Worm (Caenorhabditis elegans): ENCODE data around the gene irld-18.

irld-18 gene

DNA sequence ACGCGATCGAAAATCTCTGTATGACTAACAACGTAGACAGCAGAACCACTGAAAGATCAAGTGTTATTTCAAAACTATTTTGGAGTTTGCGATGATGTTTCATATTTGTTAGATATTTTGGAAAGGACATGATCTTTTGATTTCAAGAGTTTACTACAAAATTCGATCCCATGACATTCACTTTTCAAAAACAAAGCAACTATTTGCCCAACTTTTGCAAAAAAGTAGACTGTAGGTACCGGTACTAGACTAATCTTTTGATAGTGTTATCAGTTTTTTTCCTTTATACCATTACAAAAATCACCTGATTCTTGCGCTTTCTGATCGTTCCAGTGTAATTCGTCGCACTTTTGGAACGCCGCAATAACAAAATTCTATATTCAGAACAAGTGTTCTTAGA, 39.2 kb upstream of the irld-18 start:
- TF ChIP-seq nhr-28 (tag; optimal IDR thresholded peaks at IDR 0.05) = no peak
- TF ChIP-seq pha-4 (tag; optimal IDR thresholded peaks at IDR 0.05) = peak; percentile 2
- peak; percentile 41 for TF ChIP-seq elt-2 (tag; optimal IDR thresholded peaks at IDR 0.05)

DNA sequence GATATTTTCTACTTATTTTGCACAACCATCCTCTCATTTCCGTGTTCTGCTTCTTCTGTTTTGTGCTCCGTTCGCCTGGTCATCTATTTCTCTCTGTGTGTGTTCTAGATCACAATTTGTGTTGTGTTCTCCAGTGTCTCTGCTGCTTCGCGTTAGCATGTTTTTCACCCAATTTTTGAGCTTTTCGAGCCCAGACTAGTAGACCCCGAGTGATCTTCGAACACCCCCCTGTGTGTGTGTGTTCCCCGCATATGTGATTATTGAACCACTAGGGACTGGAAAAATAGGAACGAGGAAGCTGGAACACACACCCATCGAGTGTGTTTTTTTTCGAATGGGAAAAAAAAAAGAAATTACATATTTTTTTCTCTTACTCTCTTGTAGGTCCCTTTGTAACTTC, 37.7 kb upstream of the irld-18 start:
- no peak for TF ChIP-seq jun-1 (tag; optimal IDR thresholded peaks at IDR 0.05)
- TF ChIP-seq nhr-76 (tag; optimal IDR thresholded peaks at IDR 0.05) = no peak
- TF ChIP-seq nhr-237 (tag; optimal IDR thresholded peaks at IDR 0.05) = no peak
- TF ChIP-seq ama-1 (optimal IDR thresholded peaks at IDR 0.05) = peak; percentile 8
- no peak for TF ChIP-seq fos-1 (tag; optimal IDR thresholded peaks at IDR 0.05)

ce11 chrIV:14617985-14618384, 37.1 kb upstream of the irld-18 start:
- no peak for TF ChIP-seq lsy-12 (tag; optimal IDR thresholded peaks at IDR 0.05)

- TF ChIP-seq elt-2 (tag; optimal IDR thresholded peaks at IDR 0.05) (peak; percentile 31), ceh-9 (tag; optimal IDR thresholded peaks at IDR 0.05) (no peak), nhr-76 (tag; optimal IDR thresholded peaks at IDR 0.05) (no peak), ceh-82 (tag; optimal IDR thresholded peaks at IDR 0.05) (no peak), nhr-28 (tag; optimal IDR thresholded peaks at IDR 0.05) (no peak), nhr-77 (tag; optimal IDR thresholded peaks at IDR 0.05) (no peak), nhr-25 (tag; optimal IDR thresholded peaks at IDR 0.05) (no peak), lin-39 (tag; optimal IDR thresholded peaks at IDR 0.05) (no peak), pha-4 (tag; optimal IDR thresholded peaks at IDR 0.05) (peak; percentile 59), zag-1 (tag; optimal IDR thresholded peaks at IDR 0.05) (no peak), pqm-1 (tag; optimal IDR thresholded peaks at IDR 0.05) (no peak), ztf-11 (tag; optimal IDR thresholded peaks at IDR 0.05) (no peak), ama-1 (optimal IDR thresholded peaks at IDR 0.05) (peak; percentile 23), tbx-2 (tag; optimal IDR thresholded peaks at IDR 0.05) (no peak), hmg-11 (tag; optimal IDR thresholded peaks at IDR 0.05) (no peak)
These were observed 36.7 kb upstream of the irld-18 start for ce11 chrIV:14617498-14617897.

DNA sequence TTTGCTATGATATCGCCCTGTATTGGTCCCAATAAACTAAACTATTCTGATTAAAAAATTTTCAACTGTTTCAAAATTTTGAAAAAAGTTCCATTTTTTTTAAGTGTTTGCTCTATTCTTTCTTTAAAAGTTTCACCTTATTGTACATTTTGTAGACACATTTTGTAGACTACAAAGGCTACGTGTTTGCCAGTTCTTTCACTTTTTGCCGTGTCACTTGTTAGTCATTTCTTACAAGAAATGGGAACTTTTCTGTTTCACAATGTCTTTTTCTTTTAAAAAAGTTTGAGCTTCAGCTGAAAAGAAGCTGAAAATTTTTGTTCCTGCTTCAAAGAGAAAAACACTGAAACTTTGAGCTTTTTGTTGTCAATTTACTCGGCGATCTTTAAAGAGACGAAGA, 36.2 kb upstream of the irld-18 start:
- TF ChIP-seq nhr-76 (tag; optimal IDR thresholded peaks at IDR 0.05) (no peak), nhr-237 (tag; optimal IDR thresholded peaks at IDR 0.05) (no peak), egl-5 (tag; optimal IDR thresholded peaks at IDR 0.05) (no peak), ceh-16 (tag; optimal IDR thresholded peaks at IDR 0.05) (no peak), ztf-11 (tag; optimal IDR thresholded peaks at IDR 0.05) (no peak), unc-39 (tag; optimal IDR thresholded peaks at IDR 0.05) (no peak), nhr-11 (tag; optimal IDR thresholded peaks at IDR 0.05) (no peak), mdl-1 (tag; optimal IDR thresholded peaks at IDR 0.05) (no peak), elt-1 (tag; optimal IDR thresholded peaks at IDR 0.05) (no peak), nhr-28 (tag; optimal IDR thresholded peaks at IDR 0.05) (no peak), ama-1 (optimal IDR thresholded peaks at IDR 0.05) (no peak), zag-1 (tag; optimal IDR thresholded peaks at IDR 0.05) (no peak), nhr-67 (tag; optimal IDR thresholded peaks at IDR 0.05) (no peak), fkh-2 (tag; optimal IDR thresholded peaks at IDR 0.05) (no peak), ceh-82 (tag; optimal IDR thresholded peaks at IDR 0.05) (no peak), lsy-12 (tag; optimal IDR thresholded peaks at IDR 0.05) (no peak), nfya-1 (tag; optimal IDR thresholded peaks at IDR 0.05; ENCODE audit: insufficient read depth) (no peak), nhr-43 (tag; optimal IDR thresholded peaks at IDR 0.05; ENCODE audit: poor library complexity, severe bottlenecking) (no peak), pqm-1 (tag; optimal IDR thresholded peaks at IDR 0.05) (no peak), nhr-23 (tag; optimal IDR thresholded peaks at IDR 0.05) (no peak)

DNA sequence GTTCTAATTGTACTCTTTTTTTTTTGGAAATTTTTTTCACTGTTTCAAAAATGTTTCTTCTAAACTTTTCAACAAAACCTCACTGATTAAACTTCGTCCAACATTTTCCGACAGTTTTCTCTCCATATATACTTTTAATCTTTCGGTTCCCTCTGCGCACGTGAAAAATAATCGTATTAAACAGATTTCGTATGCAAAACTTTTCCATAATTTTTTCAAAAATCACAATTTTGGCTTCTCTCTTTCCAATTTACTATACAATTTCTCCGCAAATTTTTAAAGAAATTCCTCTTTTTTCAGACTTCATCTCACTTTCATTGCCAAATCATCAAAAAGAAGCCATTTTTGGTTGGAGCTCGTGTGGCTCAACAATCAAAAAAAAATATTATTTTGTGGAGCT, 35.5 kb upstream of the irld-18 start, which contains the start of gene dmd-6:
Gene dmd-6, plus strand, starts transcription at position 301 of the 400 bp plus-strand sequence.
- TF ChIP-seq daf-12 (tag; optimal IDR thresholded peaks at IDR 0.05) = no peak

- TF ChIP-seq fkh-2 (tag; optimal IDR thresholded peaks at IDR 0.05) (no peak), nhr-77 (tag; optimal IDR thresholded peaks at IDR 0.05) (no peak), nfya-1 (tag; optimal IDR thresholded peaks at IDR 0.05; ENCODE audit: insufficient read depth) (peak; percentile 42), pha-4 (tag; optimal IDR thresholded peaks at IDR 0.05) (peak; percentile 1), jun-1 (tag; optimal IDR thresholded peaks at IDR 0.05) (no peak), lsy-12 (tag; optimal IDR thresholded peaks at IDR 0.05) (no peak), lin-15B (tag; optimal IDR thresholded peaks at IDR 0.05) (no peak), nhr-28 (tag; optimal IDR thresholded peaks at IDR 0.05) (no peak), unc-39 (tag; optimal IDR thresholded peaks at IDR 0.05) (no peak), nhr-67 (tag; optimal IDR thresholded peaks at IDR 0.05) (no peak), nhr-23 (tag; optimal IDR thresholded peaks at IDR 0.05) (peak; percentile 83), R02D3.7 (tag; optimal IDR thresholded peaks at IDR 0.05) (peak; percentile 8), fos-1 (tag; optimal IDR thresholded peaks at IDR 0.05) (no peak), elt-1 (tag; optimal IDR thresholded peaks at IDR 0.05) (no peak), ztf-4 (tag; optimal IDR thresholded peaks at IDR 0.05) (peak; percentile 44), unc-62 (GFP tag; optimal IDR thresholded peaks at IDR 0.05) (peak; percentile 0), nhr-43 (tag; optimal IDR thresholded peaks at IDR 0.05; ENCODE audit: poor library complexity, severe bottlenecking) (peak; percentile 91), skn-1 (tag; optimal IDR thresholded peaks at IDR 0.05) (no peak), elt-2 (tag; optimal IDR thresholded peaks at IDR 0.05) (peak; percentile 11), egl-27 (tag; optimal IDR thresholded peaks at IDR 0.05) (no peak), tbx-2 (tag; optimal IDR thresholded peaks at IDR 0.05) (peak; percentile 23), ama-1 (optimal IDR thresholded peaks at IDR 0.05) (peak; percentile 84), aly-2 (tag; optimal IDR thresholded peaks at IDR 0.05) (no peak), ZK546.5 (tag; optimal IDR thresholded peaks at IDR 0.05) (no peak)
These were observed 33.4 kb upstream of the irld-18 start for ce11 chrIV:14614176-14614740.
